Fruit fly (Drosophila melanogaster) whole organism, embryonic: ENCODE results near the gene pot.
A peak's percentile ranks its signal among the peaks of the same experiment; 100 is the strongest.

Experiments used
- Asciz ChIP-seq: fragments of 200-800 bp; sonication (Bioruptor generic); optimal IDR thresholded peaks from 2 replicates; lab custom pipeline; 2017; ENCODE audit warnings: missing biosample characterization, mild to moderate bottlenecking, missing genetic modification characterization, missing genetic modification reagents
- CG10267 ChIP-seq: fragments of 200-800 bp; sonication (Bioruptor generic); optimal IDR thresholded peaks from 2 replicates; lab custom pipeline; 2018; ENCODE audit warnings: missing biosample characterization, mild to moderate bottlenecking, missing genetic modification characterization, moderate library complexity
- CG10979 ChIP-seq: fragments of 200-800 bp; sonication (Bioruptor generic); optimal IDR thresholded peaks from 2 replicates; lab custom pipeline; 2018; ENCODE audit warnings: missing biosample characterization, mild to moderate bottlenecking, missing genetic modification characterization, moderate library complexity
- CG12236 ChIP-seq: fragments of 200-800 bp; sonication (Bioruptor generic); optimal IDR thresholded peaks from 2 replicates; lab custom pipeline; 2016; ENCODE audit warnings: missing biosample characterization, missing genetic modification characterization
- CG1233 ChIP-seq: fragments of 200-800 bp; sonication (Bioruptor generic); optimal IDR thresholded peaks from 4 replicates; lab custom pipeline; 2018; ENCODE audit warnings: missing biosample characterization, mild to moderate bottlenecking, missing genetic modification characterization
- CG14050 ChIP-seq: fragments of 200-800 bp; sonication (Bioruptor generic); IDR thresholded peaks from 3 replicates; pipeline ENCODE4 v1.3.6; 2022; ENCODE audit warnings: missing biosample characterization, missing genetic modification characterization
- CG1647 ChIP-seq: fragments of 200-800 bp; sonication (Bioruptor generic); optimal IDR thresholded peaks from 3 replicates; lab custom pipeline; 2016; ENCODE audit warnings: missing biosample characterization, missing genetic modification characterization
- CG1792 ChIP-seq: fragments of 200-800 bp; sonication (Bioruptor generic); optimal IDR thresholded peaks from 2 replicates; lab custom pipeline; 2016; ENCODE audit warnings: missing biosample characterization, missing genetic modification characterization
- CG1832 ChIP-seq: fragments of 200-800 bp; sonication (Bioruptor generic); optimal IDR thresholded peaks from 2 replicates; lab custom pipeline; 2017; ENCODE audit warnings: missing biosample characterization, mild to moderate bottlenecking, missing genetic modification characterization, inconsistent platforms
- CG2678 ChIP-seq: fragments of 200-800 bp; sonication (Bioruptor generic); optimal IDR thresholded peaks from 3 replicates; lab custom pipeline; 2019; ENCODE audit warnings: missing biosample characterization, mild to moderate bottlenecking, missing genetic modification characterization, moderate library complexity
- CG2712 ChIP-seq: fragments of 200-800 bp; optimal IDR thresholded peaks from 3 replicates; lab custom pipeline; 2019; ENCODE audit warnings: missing biosample characterization, mild to moderate bottlenecking, missing genetic modification characterization, moderate library complexity
- CG30403 ChIP-seq: fragments of 200-800 bp; sonication (Bioruptor generic); optimal IDR thresholded peaks from 3 replicates; lab custom pipeline; 2016; ENCODE audit warnings: missing biosample characterization, missing genetic modification characterization
- CG6254 ChIP-seq: fragments of 200-800 bp; sonication (Bioruptor generic); optimal IDR thresholded peaks from 3 replicates; lab custom pipeline; 2017; ENCODE audit warnings: mild to moderate bottlenecking, missing biosample characterization, missing genetic modification reagents, missing genetic modification characterization
- CG7963 ChIP-seq: fragments of 200-800 bp; sonication (Bioruptor generic); IDR thresholded peaks from 3 replicates; pipeline ENCODE4 v1.3.6; 2022; ENCODE audit warnings: missing biosample characterization, missing genetic modification characterization; ENCODE audit not compliant: partially characterized antibody
- CG9932 ChIP-seq: fragments of 200-800 bp; sonication (Bioruptor generic); IDR thresholded peaks from 2 replicates; pipeline ENCODE4 v1.3.6; 2022; ENCODE audit warnings: missing biosample characterization, missing genetic modification characterization
- Dll ChIP-seq: fragments of 200-800 bp; sonication (Bioruptor generic); IDR thresholded peaks from 4 replicates; pipeline ENCODE4 v1.3.6; 2022; ENCODE audit warnings: missing biosample characterization, missing genetic modification characterization; ENCODE audit not compliant: partially characterized antibody
- Fer2 ChIP-seq: fragments of 200-800 bp; sonication (Bioruptor generic); optimal IDR thresholded peaks from 2 replicates; lab custom pipeline; 2018; ENCODE audit warnings: missing biosample characterization, mild to moderate bottlenecking, missing genetic modification characterization, moderate library complexity
- HLH3B ChIP-seq: fragments of 200-800 bp; sonication (Bioruptor generic); IDR thresholded peaks from 2 replicates; pipeline ENCODE4 v1.3.6; 2022; ENCODE audit warnings: missing biosample characterization, missing genetic modification characterization
- HmgD ChIP-seq: fragments of 200-800 bp; sonication (Bioruptor generic); optimal IDR thresholded peaks from 3 replicates; lab custom pipeline; 2016; ENCODE audit warnings: missing biosample characterization, missing genetic modification characterization
- Hmr ChIP-seq: fragments of 200-800 bp; sonication (Bioruptor generic); optimal IDR thresholded peaks from 3 replicates; lab custom pipeline; 2017; ENCODE audit warnings: mild to moderate bottlenecking, missing biosample characterization, missing genetic modification reagents, missing genetic modification characterization
- Hr78 ChIP-seq, 2 experiments: fragments of 200-800 bp in 1 of 2; fragments of >200 bp in 1 of 2; sonication (Bioruptor generic) in 1 of 2; optimal IDR thresholded peaks; 2 replicates each; lab custom pipeline; 2017 to 2019; ENCODE audit warnings: missing biosample characterization in 2 of 2, missing genetic modification characterization in 2 of 2, mild to moderate bottlenecking in 1 of 2, moderate library complexity in 1 of 2
- Mrtf ChIP-seq: fragments of 200-800 bp; sonication (Bioruptor generic); IDR thresholded peaks from 3 replicates; pipeline ENCODE4 v1.3.6; 2022; ENCODE audit warnings: missing biosample characterization, missing genetic modification characterization
- Myb ChIP-seq: fragments of 200-800 bp; sonication (Bioruptor generic); optimal IDR thresholded peaks from 2 replicates; lab custom pipeline; 2016; ENCODE audit warnings: missing biosample characterization, missing genetic modification characterization
- Nf-YC ChIP-seq: fragments of 200-800 bp; optimal IDR thresholded peaks from 3 replicates; lab custom pipeline; 2019; ENCODE audit warnings: missing biosample characterization, mild to moderate bottlenecking, missing genetic modification characterization, moderate library complexity
- Optix ChIP-seq: fragments of 200-800 bp; sonication (Bioruptor generic); IDR thresholded peaks from 3 replicates; pipeline ENCODE4 v1.3.6; 2022; ENCODE audit warnings: missing biosample characterization, missing genetic modification characterization
- Ravus ChIP-seq: fragments of 200-800 bp; sonication (Bioruptor generic); IDR thresholded peaks from 2 replicates; pipeline ENCODE4 v1.3.6; 2022; ENCODE audit warnings: missing biosample characterization, missing genetic modification characterization
- Sox100B ChIP-seq: fragments of 200-800 bp; sonication (Bioruptor generic); optimal IDR thresholded peaks from 3 replicates; lab custom pipeline; 2018; ENCODE audit warnings: missing biosample characterization, mild to moderate bottlenecking, missing genetic modification characterization
- Sry-δ ChIP-seq: fragments of 200-800 bp; sonication (Bioruptor generic); optimal IDR thresholded peaks from 2 replicates; lab custom pipeline; 2016; ENCODE audit warnings: missing biosample characterization, missing genetic modification characterization
- TFAM ChIP-seq: fragments of 200-800 bp; sonication (Bioruptor generic); optimal IDR thresholded peaks from 2 replicates; lab custom pipeline; 2017; ENCODE audit warnings: missing biosample characterization, missing genetic modification characterization, inconsistent platforms
- al ChIP-seq: fragments of 200-800 bp; sonication (Bioruptor generic); IDR thresholded peaks from 2 replicates; pipeline ENCODE4 v1.3.6; 2022; ENCODE audit warnings: missing biosample characterization, missing genetic modification characterization
- ato ChIP-seq: fragments of 200-800 bp; sonication (Bioruptor generic); IDR thresholded peaks from 2 replicates; pipeline ENCODE4 v1.3.6; 2022; ENCODE audit warnings: missing biosample characterization, missing genetic modification characterization; ENCODE audit not compliant: partially characterized antibody
- az2 ChIP-seq: fragments of 200-800 bp; sonication (Bioruptor generic); optimal IDR thresholded peaks from 3 replicates; lab custom pipeline; 2016; ENCODE audit warnings: missing biosample characterization, missing genetic modification characterization
- bbx ChIP-seq: fragments of 200-800 bp; sonication (Bioruptor generic); IDR thresholded peaks from 2 replicates; pipeline ENCODE4 v1.3.6; 2022; ENCODE audit warnings: missing biosample characterization, missing genetic modification characterization; ENCODE audit not compliant: partially characterized antibody
- caup ChIP-seq: fragments of 200-800 bp; sonication (Bioruptor generic); optimal IDR thresholded peaks from 3 replicates; lab custom pipeline; 2017; ENCODE audit warnings: missing biosample characterization, mild to moderate bottlenecking, missing genetic modification characterization, moderate library complexity; ENCODE audit not compliant: severe bottlenecking
- chinmo ChIP-seq: fragments of 200-800 bp; sonication (Bioruptor generic); IDR thresholded peaks from 4 replicates; pipeline ENCODE4 v1.3.6; 2022; ENCODE audit warnings: missing biosample characterization, missing genetic modification characterization; ENCODE audit not compliant: partially characterized antibody
- dimm ChIP-seq: fragments of 200-800 bp; sonication (Bioruptor generic); IDR thresholded peaks from 2 replicates; pipeline ENCODE4 v1.3.6; 2022; ENCODE audit warnings: missing biosample characterization, missing genetic modification characterization
- dmrt99B ChIP-seq: fragments of 200-800 bp; sonication (Bioruptor generic); optimal IDR thresholded peaks from 2 replicates; lab custom pipeline; 2018; ENCODE audit warnings: missing biosample characterization, mild to moderate bottlenecking, missing genetic modification characterization, moderate library complexity
- emc ChIP-seq: fragments of 200-800 bp; sonication (Bioruptor generic); optimal IDR thresholded peaks from 2 replicates; lab custom pipeline; 2016; ENCODE audit warnings: missing biosample characterization, missing genetic modification characterization
- gem ChIP-seq: fragments of 200-800 bp; sonication (Bioruptor generic); optimal IDR thresholded peaks from 2 replicates; lab custom pipeline; 2019; ENCODE audit warnings: missing biosample characterization, mild to moderate bottlenecking, missing genetic modification characterization, moderate library complexity
- gfzf ChIP-seq: fragments of 200-800 bp; sonication (Bioruptor generic); optimal IDR thresholded peaks from 2 replicates; lab custom pipeline; 2016; ENCODE audit warnings: missing biosample characterization, mild to moderate bottlenecking, missing genetic modification characterization, moderate library complexity
- gt ChIP-seq: fragments of 200-800 bp; sonication (Bioruptor generic); IDR thresholded peaks from 2 replicates; pipeline ENCODE4 v1.3.6; 2022; ENCODE audit warnings: missing biosample characterization, missing genetic modification characterization
- jumu ChIP-seq: fragments of 200-800 bp; sonication (Bioruptor generic); optimal IDR thresholded peaks from 3 replicates; lab custom pipeline; 2016; ENCODE audit warnings: missing biosample characterization, missing genetic modification characterization
- lola ChIP-seq, 3 experiments: fragments of >200 bp in 2 of 3; fragments of 200-800 bp in 1 of 3; sonication (Bioruptor generic) in 1 of 3; optimal IDR thresholded peaks; 2 replicates each; lab custom pipeline; 2017 to 2019; ENCODE audit warnings: missing biosample characterization in 3 of 3, missing genetic modification characterization in 3 of 3, mild to moderate bottlenecking in 1 of 3, moderate library complexity in 1 of 3
- oc ChIP-seq: fragments of 200-800 bp; sonication (Bioruptor generic); optimal IDR thresholded peaks from 2 replicates; lab custom pipeline; 2018; ENCODE audit warnings: missing biosample characterization, mild to moderate bottlenecking, missing genetic modification characterization, moderate library complexity
- odd ChIP-seq: fragments of 200-800 bp; sonication (Bioruptor generic); optimal IDR thresholded peaks from 2 replicates; lab custom pipeline; 2017; ENCODE audit warnings: missing biosample characterization, mild to moderate bottlenecking, missing genetic modification characterization
- rib ChIP-seq: fragments of 200-800 bp; sonication (Bioruptor generic); IDR thresholded peaks from 2 replicates; pipeline ENCODE4 v1.3.6; 2022; ENCODE audit warnings: missing biosample characterization, missing genetic modification characterization
- salm ChIP-seq: fragments of 200-800 bp; sonication (Bioruptor generic); optimal IDR thresholded peaks from 2 replicates; lab custom pipeline; 2018; ENCODE audit warnings: missing biosample characterization, mild to moderate bottlenecking, missing genetic modification characterization
- slp2 ChIP-seq: fragments of 200-800 bp; sonication (Bioruptor generic); optimal IDR thresholded peaks from 2 replicates; lab custom pipeline; 2016; ENCODE audit warnings: missing biosample characterization, missing genetic modification characterization
- zf30C ChIP-seq: fragments of 200-800 bp; sonication (Bioruptor generic); optimal IDR thresholded peaks from 3 replicates; lab custom pipeline; 2018; ENCODE audit warnings: missing biosample characterization, mild to moderate bottlenecking, missing genetic modification characterization

pot gene

dm6 chrX:11915154-11915593, 1.9 kb downstream of the pot start (continued):
- peak; percentile 86 for TF ChIP-seq chinmo
- peak; percentile 83 for TF ChIP-seq CG30403 (GFP tag; lab: Kevin White, UChicago)
- TF ChIP-seq bbx (GFP tag; lab: Robert Waterston, UW) = no peak
- peak; percentile 89 for TF ChIP-seq oc
- peak; percentile 78 for TF ChIP-seq CG14050 (GFP tag; lab: Robert Waterston, UW)
- no peak for TF ChIP-seq gfzf (GFP tag; lab: Kevin White, UChicago)
- TF ChIP-seq CG10979 = peak; percentile 95
- peak in 1 of 2 experiments; percentile 79 for TF ChIP-seq Hr78 (GFP tag; optimal IDR thresholded peaks at IDR 0.05; lab: Kevin White, UChicago)
- TF ChIP-seq CG1233 (GFP tag; lab: Kevin White, UChicago) = peak; percentile 89
- TF ChIP-seq al (GFP tag; lab: Robert Waterston, UW) = peak; percentile 82
- TF ChIP-seq CG1832 (GFP tag; lab: Kevin White, UChicago) = peak; percentile 79
- TF ChIP-seq Asciz = peak; percentile 89
- peak; percentile 95 for TF ChIP-seq CG2678 (tag; lab: Kevin White, UChicago)
- peak; percentile 88 for TF ChIP-seq CG9932 (GFP tag; lab: Robert Waterston, UW)
- TF ChIP-seq CG7963 (GFP tag; lab: Robert Waterston, UW) = no peak
- TF ChIP-seq Sry-δ = no peak
- TF ChIP-seq rib (GFP tag; lab: Robert Waterston, UW) = peak; percentile 61
- TF ChIP-seq dmrt99B (tag; lab: Kevin White, UChicago) = peak; percentile 94
- TF ChIP-seq Fer2 (tag; lab: Kevin White, UChicago) = peak; percentile 80
- TF ChIP-seq gt (GFP tag; lab: Robert Waterston, UW) = peak; percentile 74
- TF ChIP-seq odd (GFP tag; lab: Kevin White, UChicago) = peak; percentile 88
- TF ChIP-seq TFAM = peak; percentile 2
- no peak for TF ChIP-seq Dll (GFP tag; lab: Robert Waterston, UW)
- peak; percentile 80 for TF ChIP-seq az2 (GFP tag; lab: Kevin White, UChicago)
- no peak for TF ChIP-seq ato (GFP tag; lab: Robert Waterston, UW)
- TF ChIP-seq CG10267 (tag; lab: Kevin White, UChicago) = peak; percentile 87
- TF ChIP-seq Nf-YC = peak; percentile 88
- peak; percentile 4 for TF ChIP-seq slp2 (GFP tag; lab: Kevin White, UChicago)
- TF ChIP-seq HmgD (GFP tag; lab: Kevin White, UChicago) = no peak
- TF ChIP-seq lola (GFP tag; optimal IDR thresholded peaks at IDR 0.05; lab: Kevin White, UChicago) = peak in 1 of 3 experiments; percentile 95
- TF ChIP-seq salm (tag; lab: Kevin White, UChicago) = peak; percentile 87
- peak; percentile 86 for TF ChIP-seq caup (GFP tag; lab: Kevin White, UChicago)
- TF ChIP-seq Mrtf (GFP tag; lab: Robert Waterston, UW) = peak; percentile 78; the same call in 2 of the 3 replicates
- no peak for TF ChIP-seq CG1647 (GFP tag; lab: Kevin White, UChicago)
- TF ChIP-seq Myb (GFP tag; lab: Kevin White, UChicago) = peak; percentile 8
- peak; percentile 95 for TF ChIP-seq gem (tag; lab: Kevin White, UChicago)
- peak; percentile 34; the same call in 1 of the 2 replicates for TF ChIP-seq Ravus (GFP tag; lab: Robert Waterston, UW)
- no peak for TF ChIP-seq CG1792 (GFP tag; lab: Kevin White, UChicago)
- no peak for TF ChIP-seq jumu (GFP tag; lab: Kevin White, UChicago)
- TF ChIP-seq CG12236 (GFP tag; lab: Kevin White, UChicago) = no peak
- peak; percentile 87 for TF ChIP-seq Hmr (GFP tag; lab: Kevin White, UChicago)
- TF ChIP-seq zf30C (GFP tag; lab: Kevin White, UChicago) = peak; percentile 89
- peak; percentile 61; the same call in 1 of the 2 replicates for TF ChIP-seq dimm (GFP tag; lab: Robert Waterston, UW)
- peak; percentile 61; the same call in 1 of the 3 replicates for TF ChIP-seq Optix (GFP tag; lab: Robert Waterston, UW)
- TF ChIP-seq Sox100B (GFP tag; lab: Kevin White, UChicago) = peak; percentile 94
- TF ChIP-seq CG2712 (tag; lab: Kevin White, UChicago) = peak; percentile 97
- TF ChIP-seq HLH3B (GFP tag; lab: Robert Waterston, UW) = peak; percentile 82
- TF ChIP-seq emc (GFP tag; lab: Kevin White, UChicago) = no peak
- peak; percentile 85 for TF ChIP-seq CG6254
